Fruit fly (Drosophila melanogaster): ENCODE measurements around the gene SrpRbeta.

The SrpRbeta gene

dm6 chr3L:8702448-8702847 lies 17.6 kb downstream of the SrpRbeta start (continued):
- TF ChIP-seq topi (GFP tag; optimal IDR thresholded peaks at IDR 0.05) (peak; percentile 53), Gug (GFP tag; IDR thresholded peaks at IDR 0.05) (no peak), CG1621 (tag; optimal IDR thresholded peaks at IDR 0.05) (peak; percentile 59), CG10669 (GFP tag; optimal IDR thresholded peaks at IDR 0.05) (peak; percentile 62), CG6854 (GFP tag; optimal IDR thresholded peaks at IDR 0.05) (peak; percentile 73), esn (GFP tag; optimal IDR thresholded peaks at IDR 0.05) (peak; percentile 68), Eip78C (GFP tag) (peak; percentile 89), pdm3 (GFP tag; optimal IDR thresholded peaks at IDR 0.05) (peak; percentile 60), CG11294 (GFP tag; IDR thresholded peaks at IDR 0.05) (peak; percentile 36; the same call in 1 of the 2 replicates), Sox102F (GFP tag; optimal IDR thresholded peaks at IDR 0.05) (peak; percentile 64), CG6808 (GFP tag; optimal IDR thresholded peaks at IDR 0.05) (peak; percentile 67), ss (GFP tag; optimal IDR thresholded peaks at IDR 0.05) (peak; percentile 40 to 79)

DNA sequence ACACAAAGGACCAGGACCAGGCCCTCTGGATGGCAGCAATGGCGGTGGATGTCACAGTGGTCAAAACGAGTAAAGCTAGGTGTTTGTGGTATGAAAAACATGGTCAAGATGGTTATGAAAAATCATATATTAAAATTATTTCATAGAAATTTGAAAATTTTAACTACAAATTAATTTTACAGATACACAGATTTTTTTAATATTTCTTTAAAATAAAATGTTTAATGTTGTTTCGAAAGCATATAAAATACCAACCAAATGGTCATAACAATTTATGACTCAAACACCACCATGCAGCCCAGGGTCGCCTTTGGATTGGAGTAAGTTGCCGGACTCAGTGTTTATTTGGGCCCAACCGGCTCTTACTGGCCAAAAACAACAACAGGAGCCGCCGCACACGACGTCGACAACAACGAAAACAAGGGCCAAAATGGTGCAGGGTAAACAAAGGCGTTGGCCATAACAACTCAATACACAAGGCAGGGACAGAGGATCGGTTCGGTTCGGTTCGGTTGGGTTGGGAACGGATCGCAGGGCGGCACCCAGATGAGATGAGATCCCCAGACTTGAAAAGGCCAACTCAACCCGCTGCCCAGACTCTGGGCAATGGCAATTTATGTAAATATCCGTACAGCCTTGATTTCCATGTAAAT lies 18.2 kb downstream of the SrpRbeta start:
- no peak for TF ChIP-seq eg (GFP tag; IDR thresholded peaks at IDR 0.05)
- peak; percentile 12 for TF ChIP-seq cyc (GFP tag; optimal IDR thresholded peaks at IDR 0.05)
- peak; percentile 65 for TF ChIP-seq Met (GFP tag; optimal IDR thresholded peaks at IDR 0.05)
- no peak for TF ChIP-seq CG32006 (GFP tag; optimal IDR thresholded peaks at IDR 0.05)
- TF ChIP-seq achi (GFP tag; optimal IDR thresholded peaks at IDR 0.05), result peak; percentile 72
- no peak for TF ChIP-seq Ets21C (GFP tag; optimal IDR thresholded peaks at IDR 0.05)
- TF ChIP-seq CG3919 (GFP tag; optimal IDR thresholded peaks at IDR 0.05), result peak; percentile 68
- peak; percentile 52 for TF ChIP-seq CG1621 (tag; optimal IDR thresholded peaks at IDR 0.05)
- TF ChIP-seq CG6163 (GFP tag; IDR thresholded peaks at IDR 0.05), result peak; percentile 28; the same call in 1 of the 3 replicates
- peak; percentile 65 for TF ChIP-seq OdsH (GFP tag; optimal IDR thresholded peaks at IDR 0.05)
- peak; percentile 65 to 88 for TF ChIP-seq ss (GFP tag; optimal IDR thresholded peaks at IDR 0.05)
- TF ChIP-seq CG11902 (GFP tag; optimal IDR thresholded peaks at IDR 0.05), result peak; percentile 63
- TF ChIP-seq Eip78C (GFP tag), result peak; percentile 94
- no peak for TF ChIP-seq fd85E (GFP tag; optimal IDR thresholded peaks at IDR 0.05)
- peak; percentile 24 for TF ChIP-seq Eip93F (GFP tag; optimal IDR thresholded peaks at IDR 0.05)
- no peak for TF ChIP-seq Sox14 (GFP tag; optimal IDR thresholded peaks at IDR 0.05)
- TF ChIP-seq CG31627 (GFP tag; optimal IDR thresholded peaks at IDR 0.05), result peak; percentile 30
- TF ChIP-seq Gug (GFP tag; IDR thresholded peaks at IDR 0.05), result no peak
- peak; percentile 80 for TF ChIP-seq CG6792 (GFP tag; optimal IDR thresholded peaks at IDR 0.05)
- TF ChIP-seq CG10631 (GFP tag; optimal IDR thresholded peaks at IDR 0.05), result peak; percentile 59
- peak; percentile 48 for TF ChIP-seq Sox102F (GFP tag; optimal IDR thresholded peaks at IDR 0.05)
- peak; percentile 42 for TF ChIP-seq pdm3 (GFP tag; optimal IDR thresholded peaks at IDR 0.05)
- TF ChIP-seq CG9139 (GFP tag; optimal IDR thresholded peaks at IDR 0.05), result peak; percentile 68
- peak; percentile 63 for TF ChIP-seq topi (GFP tag; optimal IDR thresholded peaks at IDR 0.05)
- peak; percentile 81 for TF ChIP-seq CG3032 (tag; optimal IDR thresholded peaks at IDR 0.05)
- TF ChIP-seq CG7368 (GFP tag; optimal IDR thresholded peaks at IDR 0.05), result peak; percentile 56
- TF ChIP-seq Hr39 (GFP tag; optimal IDR thresholded peaks at IDR 0.05), result no peak
- peak; percentile 85 for TF ChIP-seq CG8632 (GFP tag; optimal IDR thresholded peaks at IDR 0.05)
- peak; percentile 56 for TF ChIP-seq Smox (GFP tag; optimal IDR thresholded peaks at IDR 0.05)
- TF ChIP-seq spab (GFP tag; optimal IDR thresholded peaks at IDR 0.05), result peak; percentile 67
- peak; percentile 13 for TF ChIP-seq CG11762 (GFP tag; optimal IDR thresholded peaks at IDR 0.05; ENCODE audit: insufficient read depth)
- TF ChIP-seq CG8119 (GFP tag; IDR thresholded peaks at IDR 0.05), result no peak
- peak; percentile 77 for TF ChIP-seq CG10669 (GFP tag; optimal IDR thresholded peaks at IDR 0.05)
- peak; percentile 77 for TF ChIP-seq dsx (GFP tag; optimal IDR thresholded peaks at IDR 0.05; ENCODE audit: poor library complexity, severe bottlenecking)
- peak; percentile 23 for TF ChIP-seq CG8319 (GFP tag; optimal IDR thresholded peaks at IDR 0.05)
- TF ChIP-seq CG15336 (GFP tag; IDR thresholded peaks at IDR 0.05), result no peak
- TF ChIP-seq Eip75B (GFP tag; optimal IDR thresholded peaks at IDR 0.05), result peak; percentile 56
- peak; percentile 71 for TF ChIP-seq esn (GFP tag; optimal IDR thresholded peaks at IDR 0.05)
- no peak for TF ChIP-seq Hr4 (GFP tag; optimal IDR thresholded peaks at IDR 0.05)
- TF ChIP-seq CG6276 (GFP tag; optimal IDR thresholded peaks at IDR 0.05), result no peak
- peak; percentile 33 for TF ChIP-seq Sox15 (GFP tag; optimal IDR thresholded peaks at IDR 0.05)
- no peak for TF ChIP-seq Lpt (GFP tag; optimal IDR thresholded peaks at IDR 0.05)
- TF ChIP-seq fkh (GFP tag; optimal IDR thresholded peaks at IDR 0.05), result no peak
- TF ChIP-seq CG6854 (GFP tag; optimal IDR thresholded peaks at IDR 0.05), result peak; percentile 14
- TF ChIP-seq Blimp-1 (GFP tag; optimal IDR thresholded peaks at IDR 0.05), result no peak

Measured in whole organism, prepupa.